Fruit fly (Drosophila melanogaster): Measurements from ENCODE around the gene CG3097.

dm6 chrX:5756146-5756545 lies 14.4 kb downstream of the CG3097 start:
- TF ChIP-seq Eip93F (GFP tag; optimal IDR thresholded peaks at IDR 0.05) (no peak), Hr39 (GFP tag; optimal IDR thresholded peaks at IDR 0.05) (no peak)
